Worm (Caenorhabditis elegans): ENCODE data around the gene T13F3.8.

- TF ChIP-seq hmbx-1 (tag; optimal IDR thresholded peaks at IDR 0.05) (no peak), tra-4 (tag; optimal IDR thresholded peaks at IDR 0.05) (no peak)
Measured at ce11 chrV:16224027-16224426, 45.6 kb upstream of the T13F3.8 start, which contains the start of gene stdh-2.
